Worm (Caenorhabditis elegans) whole organism, mixed stage, embryonic: ENCODE results near the gene ceh-19.

Experiments
- M03D4.4 ChIP-seq: sonication (generic microtip); optimal IDR thresholded peaks from 2 replicates; lab custom pipeline; 2017; ENCODE audit warnings: mild to moderate bottlenecking, missing genetic modification characterization, missing compliant biosample characterization
- ceh-39 ChIP-seq: fragments of 150-350 bp; optimal IDR thresholded peaks from 2 replicates; lab custom pipeline; 2014; ENCODE audit warnings: missing biosample characterization, missing genetic modification characterization
- ces-1 ChIP-seq: fragments of 150-350 bp; optimal IDR thresholded peaks from 2 replicates; lab custom pipeline; 2014; ENCODE audit warnings: missing biosample characterization, missing genetic modification reagents, missing genetic modification characterization
- elt-3 ChIP-seq: fragments of 150-350 bp; optimal IDR thresholded peaks from 2 replicates; lab custom pipeline; 2014; ENCODE audit warnings: missing biosample characterization, missing genetic modification characterization
- mep-1 ChIP-seq: fragments of 150-350 bp; optimal IDR thresholded peaks from 2 replicates; lab custom pipeline; 2017; ENCODE audit warnings: missing biosample characterization, missing genetic modification reagents, missing genetic modification characterization, inconsistent platforms
- nhr-12 ChIP-seq: fragments of 150-350 bp; optimal IDR thresholded peaks from 2 replicates; lab custom pipeline; 2014; ENCODE audit warnings: missing biosample characterization, missing genetic modification characterization
- nhr-237 ChIP-seq: fragments of 150-350 bp; optimal IDR thresholded peaks from 2 replicates; lab custom pipeline; 2014; ENCODE audit warnings: missing biosample characterization, missing genetic modification characterization
- nhr-76 ChIP-seq: sonication (generic microtip); optimal IDR thresholded peaks from 2 replicates; lab custom pipeline; 2017; ENCODE audit warnings: missing biosample characterization, missing genetic modification characterization
- pha-4 ChIP-seq: fragments of 150-350 bp; optimal IDR thresholded peaks from 2 replicates; lab custom pipeline; 2018; ENCODE audit warnings: missing biosample characterization, missing genetic modification reagents, missing genetic modification characterization
- unc-62 ChIP-seq: fragments of 150-350 bp; optimal IDR thresholded peaks from 2 replicates; lab custom pipeline; 2014; ENCODE audit warnings: missing biosample characterization, missing genetic modification reagents, missing genetic modification characterization
- ztf-11 ChIP-seq: fragments of 150-350 bp; optimal IDR thresholded peaks from 2 replicates; lab custom pipeline; 2014; ENCODE audit warnings: missing biosample characterization, missing genetic modification characterization

- no peak for TF ChIP-seq M03D4.4
- TF ChIP-seq pha-4 = no peak
- no peak for TF ChIP-seq nhr-12 (tag; lab: Kevin White, UChicago)
- no peak for TF ChIP-seq ces-1 (GFP tag; lab: Kevin White, UChicago)
- TF ChIP-seq nhr-237 (tag; lab: Kevin White, UChicago) = no peak
- no peak for TF ChIP-seq nhr-76 (tag; lab: Kevin White, UChicago)
- no peak for TF ChIP-seq ztf-11 (tag; lab: Kevin White, UChicago)
- no peak for TF ChIP-seq unc-62 (GFP tag; lab: Kevin White, UChicago)
- no peak for TF ChIP-seq mep-1
- TF ChIP-seq elt-3 = no peak
- no peak for TF ChIP-seq ceh-39 (tag; lab: Kevin White, UChicago)
Measured at ce11 chrIV:7943272-7943671, 12.5 kb downstream of the ceh-19 start.
